Worm (Caenorhabditis elegans): Measurements from ENCODE around the gene R02D5.9.

Gene R02D5.9

ce11 chrV:14545816-14546283 lies 34.9 kb upstream of the R02D5.9 start, which contains the start of gene rike-1 (continued):
- TF ChIP-seq isw-1 (GFP tag; IDR thresholded peaks at IDR 0.05) (no peak), nhr-28 (tag; optimal IDR thresholded peaks at IDR 0.05) (no peak), skn-1 (tag; optimal IDR thresholded peaks at IDR 0.05) (no peak), swsn-7 (tag; optimal IDR thresholded peaks at IDR 0.05) (no peak), efl-1 (optimal IDR thresholded peaks at IDR 0.05) (peak; percentile 27 to 34), efl-1 (GFP tag; optimal IDR thresholded peaks at IDR 0.05 in 1 of 2) (no peak), efl-3 (GFP tag; optimal IDR thresholded peaks at IDR 0.05) (no peak), F16B12.6 (tag; optimal IDR thresholded peaks at IDR 0.05) (no peak), nhr-85 (tag) (no peak), blmp-1 (tag; optimal IDR thresholded peaks at IDR 0.05) (peak; percentile 52), nhr-71 (tag; optimal IDR thresholded peaks at IDR 0.05) (peak; percentile 42), fos-1 (tag; optimal IDR thresholded peaks at IDR 0.05) (no peak), unc-86 (tag; optimal IDR thresholded peaks at IDR 0.05) (no peak), zip-4 (GFP tag; optimal IDR thresholded peaks at IDR 0.05) (no peak), dpl-1 (GFP tag; optimal IDR thresholded peaks at IDR 0.05) (peak in 1 of 3 experiments; percentile 49), nhr-90 (tag; optimal IDR thresholded peaks at IDR 0.05; ENCODE audit: poor library complexity) (no peak), dsc-1 (tag; optimal IDR thresholded peaks at IDR 0.05) (no peak), aly-2 (tag; optimal IDR thresholded peaks at IDR 0.05) (no peak), C04F5.9 (tag; optimal IDR thresholded peaks at IDR 0.05) (no peak), sup-37 (GFP tag; optimal IDR thresholded peaks at IDR 0.05) (no peak), nhr-237 (tag; optimal IDR thresholded peaks at IDR 0.05) (no peak), ces-1 (GFP tag; optimal IDR thresholded peaks at IDR 0.05) (no peak), egl-13 (tag; optimal IDR thresholded peaks at IDR 0.05) (no peak), grh-1 (GFP tag; IDR thresholded peaks at IDR 0.05) (no peak), fkh-4 (tag; optimal IDR thresholded peaks at IDR 0.05; ENCODE audit: borderline replicate concordance) (no peak), unc-30 (tag; optimal IDR thresholded peaks at IDR 0.05) (no peak), lin-15B (tag; optimal IDR thresholded peaks at IDR 0.05) (peak; percentile 14), zag-1 (tag; optimal IDR thresholded peaks at IDR 0.05) (no peak), elt-3 (tag; optimal IDR thresholded peaks at IDR 0.05) (no peak), hpl-2 (GFP tag; optimal IDR thresholded peaks at IDR 0.05) (no peak), tlp-1 (tag; optimal IDR thresholded peaks at IDR 0.05) (no peak), hlh-4 (tag; optimal IDR thresholded peaks at IDR 0.05) (no peak), C34B4.2 (tag; optimal IDR thresholded peaks at IDR 0.05) (no peak), Y116A8C.19 (tag; optimal IDR thresholded peaks at IDR 0.05; ENCODE audit: borderline replicate concordance) (no peak), egl-27 (tag; optimal IDR thresholded peaks at IDR 0.05) (no peak), fkh-10 (GFP tag; optimal IDR thresholded peaks at IDR 0.05) (no peak), tbx-2 (tag; optimal IDR thresholded peaks at IDR 0.05) (no peak), lsy-2 (tag; optimal IDR thresholded peaks at IDR 0.05) (peak in 1 of 2 experiments; percentile 56), pqm-1 (tag; optimal IDR thresholded peaks at IDR 0.05) (no peak), mef-2 (tag; optimal IDR thresholded peaks at IDR 0.05) (no peak), nhr-12 (tag; optimal IDR thresholded peaks at IDR 0.05) (no peak), nhr-19 (GFP tag; conservative IDR thresholded peaks at IDR 0.05) (no peak), xbp-1 (tag; optimal IDR thresholded peaks at IDR 0.05) (no peak), lin-35 (GFP tag; optimal IDR thresholded peaks at IDR 0.05) (peak in 1 of 2 experiments; percentile 2), ceh-82 (tag; optimal IDR thresholded peaks at IDR 0.05) (no peak)

ce11 chrV:14542138-14542537 lies 31.2 kb upstream of the R02D5.9 start:
- TF ChIP-seq efl-1 (optimal IDR thresholded peaks at IDR 0.05) = no peak
- TF ChIP-seq efl-1 (GFP tag; optimal IDR thresholded peaks at IDR 0.05 in 1 of 2) = peak in 1 of 2 experiments; percentile 85
- no peak for TF ChIP-seq lin-35 (GFP tag; optimal IDR thresholded peaks at IDR 0.05)
- TF ChIP-seq vab-15 (tag; optimal IDR thresholded peaks at IDR 0.05) = no peak
- no peak for TF ChIP-seq dsc-1 (tag; optimal IDR thresholded peaks at IDR 0.05)
- peak; percentile 21 for TF ChIP-seq jun-1 (tag; optimal IDR thresholded peaks at IDR 0.05)
- peak in 1 of 2 experiments; percentile 3 for TF ChIP-seq lsy-2 (tag; optimal IDR thresholded peaks at IDR 0.05)
- peak; percentile 64 for TF ChIP-seq elt-2 (tag; optimal IDR thresholded peaks at IDR 0.05)
